Worm (Caenorhabditis elegans): ENCODE measurements around the gene T19D12.5.

DNA sequence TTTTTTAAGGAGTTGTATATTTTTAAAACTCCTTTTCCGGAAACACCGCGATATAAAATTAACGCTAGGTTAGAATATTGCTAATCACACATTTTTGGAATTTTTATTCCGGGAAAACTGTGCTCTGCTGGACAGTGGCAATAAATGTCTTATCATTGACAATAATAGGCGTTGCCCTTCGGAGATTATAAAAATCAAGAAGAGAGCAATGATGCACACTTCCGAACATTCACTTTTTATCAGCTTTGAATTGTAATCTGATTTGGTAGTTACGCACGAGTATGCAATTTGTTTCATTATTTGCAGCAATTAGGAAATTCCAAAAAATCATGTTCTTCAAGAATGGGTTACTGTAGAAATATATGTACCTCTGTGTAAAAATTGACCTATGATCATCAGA is 19.9 kb downstream of the T19D12.5 start:
- TF ChIP-seq pqm-1 (tag; optimal IDR thresholded peaks at IDR 0.05) (no peak), rnt-1 (tag; optimal IDR thresholded peaks at IDR 0.05) (no peak), ceh-8 (GFP tag; optimal IDR thresholded peaks at IDR 0.05) (no peak), tbx-2 (tag; optimal IDR thresholded peaks at IDR 0.05) (no peak), nhr-76 (tag; optimal IDR thresholded peaks at IDR 0.05) (no peak), pag-3 (tag; optimal IDR thresholded peaks at IDR 0.05; ENCODE audit: borderline replicate concordance, insufficient read depth) (no peak), grh-1 (GFP tag; IDR thresholded peaks at IDR 0.05) (no peak), nhr-84 (tag; optimal IDR thresholded peaks at IDR 0.05) (no peak), mdl-1 (tag; optimal IDR thresholded peaks at IDR 0.05) (no peak), nhr-12 (tag; optimal IDR thresholded peaks at IDR 0.05) (no peak), ztf-11 (tag; optimal IDR thresholded peaks at IDR 0.05) (no peak)

Data from whole organism, L1 larva.